Worm (Caenorhabditis elegans): ENCODE results near the gene grd-8.

DNA sequence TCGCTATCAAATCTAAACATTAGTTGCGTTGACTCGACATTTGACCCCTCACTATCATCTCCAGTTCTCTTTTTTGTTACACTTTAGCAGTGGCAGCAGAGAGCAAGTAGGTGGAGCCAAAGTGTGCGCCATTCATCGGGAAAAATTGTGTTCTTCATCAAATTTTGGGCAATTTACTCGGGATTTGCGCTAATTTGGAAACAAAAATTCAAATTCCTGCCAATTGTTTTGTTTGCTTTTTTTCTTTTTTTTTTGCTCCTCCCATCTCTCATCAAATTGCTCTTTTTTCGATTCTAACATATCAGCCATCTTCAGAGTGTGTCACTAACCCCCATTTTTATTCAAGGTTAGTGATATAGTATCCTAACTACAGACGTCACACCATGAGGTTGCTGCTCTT lies 15.4 kb upstream of the grd-8 start, which contains the start of gene mig-6:
- TF ChIP-seq ces-1 (GFP tag; optimal IDR thresholded peaks at IDR 0.05) = no peak
- TF ChIP-seq nhr-12 (tag; optimal IDR thresholded peaks at IDR 0.05) = no peak
- TF ChIP-seq ceh-82 (tag; optimal IDR thresholded peaks at IDR 0.05) = no peak
- TF ChIP-seq aly-2 (tag; optimal IDR thresholded peaks at IDR 0.05) = no peak
- no peak for TF ChIP-seq lin-14 (GFP tag; optimal IDR thresholded peaks at IDR 0.05)
- TF ChIP-seq snpc-4 (tag; optimal IDR thresholded peaks at IDR 0.05) = no peak
- TF ChIP-seq unc-62 (GFP tag; optimal IDR thresholded peaks at IDR 0.05) = no peak
- TF ChIP-seq pag-3 (tag; optimal IDR thresholded peaks at IDR 0.05; ENCODE audit: borderline replicate concordance, insufficient read depth) = no peak
- no peak for TF ChIP-seq mab-9 (GFP tag; IDR thresholded peaks at IDR 0.05)
- TF ChIP-seq lin-39 (tag; optimal IDR thresholded peaks at IDR 0.05) = no peak
- no peak for TF ChIP-seq zag-1 (tag; optimal IDR thresholded peaks at IDR 0.05)
- TF ChIP-seq tlp-1 (tag; optimal IDR thresholded peaks at IDR 0.05) = no peak
